Fruit fly (Drosophila melanogaster) whole organism, embryonic: ENCODE measurements around the gene CG14840.

Experiments used
- Awh ChIP-seq: fragments of 200-800 bp; sonication (Bioruptor generic); IDR thresholded peaks from 2 replicates; pipeline ENCODE4, ENCODE4 v1.3.6; 2022; ENCODE audit warnings: missing biosample characterization, missing genetic modification characterization
- CG1233 ChIP-seq: fragments of 200-800 bp; sonication (Bioruptor generic); optimal IDR thresholded peaks from 4 replicates; lab custom pipeline; 2018; ENCODE audit warnings: missing biosample characterization, mild to moderate bottlenecking, missing genetic modification characterization
- CG12769 ChIP-seq: fragments of 200-800 bp; sonication (Bioruptor generic); optimal IDR thresholded peaks from 2 replicates; lab custom pipeline; 2019; ENCODE audit warnings: missing biosample characterization, mild to moderate bottlenecking, missing genetic modification characterization, moderate library complexity
- CG17385 ChIP-seq: fragments of 200-800 bp; sonication (Bioruptor generic); optimal IDR thresholded peaks from 3 replicates; lab custom pipeline; 2018; ENCODE audit warnings: missing biosample characterization, mild to moderate bottlenecking, missing genetic modification characterization
- CG1832 ChIP-seq: fragments of 200-800 bp; sonication (Bioruptor generic); optimal IDR thresholded peaks from 2 replicates; lab custom pipeline; 2017; ENCODE audit warnings: missing biosample characterization, mild to moderate bottlenecking, missing genetic modification characterization, inconsistent platforms
- CG34224 ChIP-seq: fragments of 200-800 bp; sonication (Bioruptor generic); IDR thresholded peaks from 3 replicates; pipeline ENCODE4 v1.3.6; 2022; ENCODE audit warnings: missing biosample characterization, missing genetic modification characterization; ENCODE audit not compliant: partially characterized antibody
- CG6175 ChIP-seq: fragments of 200-800 bp; sonication (Bioruptor generic); IDR thresholded peaks from 3 replicates; pipeline ENCODE4 v1.3.6; 2022; ENCODE audit warnings: missing biosample characterization, missing genetic modification characterization
- CG7745 ChIP-seq: fragments of 200-800 bp; sonication (Bioruptor generic); optimal IDR thresholded peaks from 2 replicates; lab custom pipeline; 2018; ENCODE audit warnings: missing biosample characterization, mild to moderate bottlenecking, missing genetic modification characterization, moderate library complexity
- CG7987 ChIP-seq: fragments of 200-800 bp; sonication (Bioruptor generic); optimal IDR thresholded peaks from 2 replicates; lab custom pipeline; 2018; ENCODE audit warnings: missing biosample characterization, mild to moderate bottlenecking, missing genetic modification characterization, moderate library complexity
- CG8290 ChIP-seq, 3 experiments: fragments of 200-800 bp; sonication (Bioruptor generic); optimal IDR thresholded peaks; 2 replicates each; lab custom pipeline; 2016 to 2019; ENCODE audit warnings: missing biosample characterization in 3 of 3, missing genetic modification characterization in 3 of 3, mild to moderate bottlenecking in 2 of 3, moderate library complexity in 1 of 3
- Deaf1 ChIP-seq: fragments of 200-800 bp; optimal IDR thresholded peaks from 3 replicates; lab custom pipeline; 2019; ENCODE audit warnings: missing biosample characterization, mild to moderate bottlenecking, missing genetic modification characterization, moderate library complexity
- Drgx ChIP-seq: fragments of 200-800 bp; sonication (Bioruptor generic); IDR thresholded peaks from 2 replicates; pipeline ENCODE4 v1.3.6; 2022; ENCODE audit warnings: missing biosample characterization, missing genetic modification characterization
- Jarid2 ChIP-seq: fragments of 200-800 bp; sonication (Bioruptor generic); optimal IDR thresholded peaks from 3 replicates; lab custom pipeline; 2017; ENCODE audit warnings: mild to moderate bottlenecking, missing biosample characterization, missing genetic modification reagents, missing genetic modification characterization
- MESR4 ChIP-seq: fragments of 200-800 bp; sonication (Bioruptor generic); optimal IDR thresholded peaks from 2 replicates; lab custom pipeline; 2018; ENCODE audit warnings: missing biosample characterization, mild to moderate bottlenecking, missing genetic modification characterization, moderate library complexity
- Max ChIP-seq: fragments of 200-800 bp; sonication (Bioruptor generic); optimal IDR thresholded peaks from 2 replicates; lab custom pipeline; 2016; ENCODE audit warnings: missing biosample characterization, mild to moderate bottlenecking, missing genetic modification characterization
- Med ChIP-seq: fragments of 200-800 bp; sonication (Bioruptor generic); peaks from one replicate; lab custom pipeline; 2016; ENCODE audit warnings: missing biosample characterization, missing genetic modification characterization, mild to moderate bottlenecking, inconsistent platforms, moderate library complexity
- Rfx ChIP-seq: fragments of 200-800 bp; sonication (Bioruptor generic); IDR thresholded peaks from 2 replicates; pipeline ENCODE4 v1.3.6; 2022; ENCODE audit warnings: missing biosample characterization, missing genetic modification characterization
- Trl ChIP-seq, 3 experiments: fragments of >200 bp in 2 of 3; fragments of 200-800 bp in 1 of 3; sonication (Bioruptor generic) in 1 of 3; optimal IDR thresholded peaks; 2 replicates in 1 of 3; 3 replicates in 2 of 3; lab custom pipeline; 2016 to 2017; ENCODE audit warnings: missing biosample characterization in 1 of 3, missing genetic modification characterization in 1 of 3
- abd-A ChIP-seq: fragments of 200-800 bp; sonication (Bioruptor generic); optimal IDR thresholded peaks from 3 replicates; lab custom pipeline; 2019; ENCODE audit warnings: missing biosample characterization, mild to moderate bottlenecking, missing genetic modification characterization, moderate library complexity
- cg ChIP-seq: fragments of 200-800 bp; sonication (Bioruptor generic); optimal IDR thresholded peaks from 3 replicates; lab custom pipeline; 2019; ENCODE audit warnings: missing biosample characterization, mild to moderate bottlenecking, missing genetic modification characterization, moderate library complexity
- ci ChIP-seq: fragments of 200-800 bp; sonication (Bioruptor generic); IDR thresholded peaks from 3 replicates; pipeline ENCODE4 v1.3.6; 2022; ENCODE audit warnings: missing biosample characterization, missing genetic modification characterization
- crol ChIP-seq: fragments of 200-800 bp; sonication (Bioruptor generic); IDR thresholded peaks from 2 replicates; pipeline ENCODE4 v1.3.6; 2022; ENCODE audit warnings: missing biosample characterization, missing genetic modification characterization
- gcm ChIP-seq: fragments of 200-800 bp; sonication (Bioruptor generic); optimal IDR thresholded peaks from 2 replicates; lab custom pipeline; 2019; ENCODE audit warnings: missing biosample characterization, mild to moderate bottlenecking, missing genetic modification characterization, moderate library complexity
- grau ChIP-seq: fragments of 200-800 bp; optimal IDR thresholded peaks from 3 replicates; lab custom pipeline; 2019; ENCODE audit warnings: missing biosample characterization, mild to moderate bottlenecking, missing genetic modification characterization, moderate library complexity
- jumu ChIP-seq: fragments of 200-800 bp; sonication (Bioruptor generic); optimal IDR thresholded peaks from 3 replicates; lab custom pipeline; 2016; ENCODE audit warnings: missing biosample characterization, missing genetic modification characterization
- lab ChIP-seq: fragments of 200-800 bp; sonication (Bioruptor generic); optimal IDR thresholded peaks from 3 replicates; lab custom pipeline; 2017; ENCODE audit warnings: missing biosample characterization, missing genetic modification characterization, mild to moderate bottlenecking, moderate library complexity, missing genetic modification reagents
- luna ChIP-seq: fragments of 200-800 bp; sonication (Bioruptor generic); optimal IDR thresholded peaks from 2 replicates; lab custom pipeline; 2016; ENCODE audit warnings: missing biosample characterization, missing genetic modification characterization
- mirr ChIP-seq: fragments of 200-800 bp; sonication (Bioruptor generic); optimal IDR thresholded peaks from 3 replicates; lab custom pipeline; 2018; ENCODE audit warnings: missing biosample characterization, mild to moderate bottlenecking, missing genetic modification characterization
- oc ChIP-seq: fragments of 200-800 bp; sonication (Bioruptor generic); optimal IDR thresholded peaks from 2 replicates; lab custom pipeline; 2018; ENCODE audit warnings: missing biosample characterization, mild to moderate bottlenecking, missing genetic modification characterization, moderate library complexity
- row ChIP-seq: fragments of 200-800 bp; sonication (Bioruptor generic); IDR thresholded peaks from 3 replicates; pipeline ENCODE4 v1.3.6; 2022; ENCODE audit warnings: missing biosample characterization, missing genetic modification characterization
- sd ChIP-seq: fragments of 200-800 bp; sonication (Bioruptor generic); optimal IDR thresholded peaks from 3 replicates; lab custom pipeline; 2018; ENCODE audit warnings: missing biosample characterization, mild to moderate bottlenecking, missing genetic modification characterization, moderate library complexity
- sens ChIP-seq: fragments of 200-800 bp; sonication (Bioruptor generic); peaks from one replicate; lab custom pipeline; 2016; ENCODE audit warnings: missing biosample characterization, missing genetic modification characterization
- slbo ChIP-seq: fragments of 200-800 bp; sonication (Bioruptor generic); IDR thresholded peaks from 2 replicates; pipeline ENCODE4 v1.3.6; 2022; ENCODE audit warnings: missing biosample characterization, missing genetic modification characterization
- vfl ChIP-seq: fragments of 200-800 bp; sonication (Bioruptor generic); optimal IDR thresholded peaks from 2 replicates; lab custom pipeline; 2016; ENCODE audit warnings: missing biosample characterization, missing genetic modification characterization
- vvl ChIP-seq: fragments of 200-800 bp; sonication (Bioruptor generic); IDR thresholded peaks from 2 replicates; pipeline ENCODE4 v1.3.6; 2022; ENCODE audit warnings: missing biosample characterization, missing genetic modification characterization

CG14840 gene

DNA sequence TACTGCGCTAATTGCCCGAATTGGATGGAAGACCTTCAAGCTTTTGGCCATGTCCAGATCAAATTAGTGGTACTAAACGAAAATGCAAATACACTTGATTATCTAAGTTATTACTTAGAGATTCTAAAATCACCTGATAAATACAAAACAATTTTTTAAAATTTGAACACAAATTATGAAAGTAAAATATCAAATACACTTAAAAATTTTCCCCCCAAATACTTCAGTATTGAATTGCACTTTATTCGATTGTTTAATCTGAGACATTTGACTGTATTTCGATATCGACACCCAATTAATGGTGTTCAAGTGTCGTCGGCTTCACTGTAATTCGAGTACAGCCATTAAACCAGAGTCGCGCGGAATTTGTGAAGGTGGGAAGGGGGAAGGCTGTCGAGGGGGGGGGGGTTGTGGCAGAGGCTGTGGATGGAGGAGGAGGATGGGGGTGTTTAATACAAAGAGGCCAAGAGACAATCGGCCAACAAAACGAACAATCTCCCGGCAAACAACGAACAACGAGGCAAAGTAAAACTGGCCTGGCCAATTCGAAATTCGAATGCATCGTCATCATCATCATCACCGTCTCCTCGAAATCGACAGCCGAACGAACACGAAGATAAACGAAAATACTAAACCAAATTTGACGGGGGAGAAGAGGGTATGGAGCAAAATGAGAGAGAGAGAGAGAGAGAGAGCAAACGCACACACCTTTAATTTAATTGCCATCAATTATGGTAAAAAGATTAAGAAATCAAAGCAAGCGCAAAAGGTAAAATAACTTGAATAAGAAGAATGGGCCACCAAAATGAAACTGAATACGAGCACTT lies 21.4 kb upstream of the CG14840 start:
- TF ChIP-seq CG7987 (GFP tag; lab: Kevin White, UChicago) (no peak), CG1233 (GFP tag; lab: Kevin White, UChicago) (no peak), oc (tag; lab: Kevin White, UChicago) (peak; percentile 51), MESR4 (GFP tag; lab: Kevin White, UChicago) (no peak), Rfx (GFP tag; lab: Robert Waterston, UW) (0 out of 2 replicates have a peak, but pooled peaks have one; percentile 6), crol (GFP tag; lab: Robert Waterston, UW) (peak; percentile 90), CG7745 (tag; lab: Kevin White, UChicago) (peak; percentile 24), abd-A (tag; lab: Kevin White, UChicago) (peak; percentile 63), luna (GFP tag; lab: Kevin White, UChicago) (no peak), CG12769 (tag; lab: Kevin White, UChicago) (peak; percentile 33), mirr (GFP tag; lab: Kevin White, UChicago) (peak; percentile 22), Awh (0 out of 2 replicates have a peak, but pooled peaks have one; percentile 43), sd (tag; lab: Kevin White, UChicago) (peak; percentile 85), gcm (GFP tag; lab: Kevin White, UChicago) (no peak), ci (GFP tag; lab: Robert Waterston, UW) (peak; percentile 44; the same call in 1 of the 3 replicates), CG8290 (GFP tag; optimal IDR thresholded peaks at IDR 0.05; lab: Kevin White, UChicago) (no peak), CG8290 (tag; optimal IDR thresholded peaks at IDR 0.05; lab: Kevin White, UChicago) (peak in 1 of 2 experiments; percentile 9), CG17385 (GFP tag; lab: Kevin White, UChicago) (peak; percentile 40), vfl (GFP tag; lab: Kevin White, UChicago) (no peak), vvl (GFP tag; lab: Robert Waterston, UW) (peak; percentile 36), lab (GFP tag; lab: Kevin White, UChicago) (peak; percentile 16), slbo (0 out of 2 replicates have a peak, but pooled peaks have one; percentile 10), Deaf1 (peak; percentile 98), Trl (optimal IDR thresholded peaks at IDR 0.05; lab: Kevin White, UChicago) (peak; percentile 63 to 83), Trl (GFP tag; optimal IDR thresholded peaks at IDR 0.05; lab: Kevin White, UChicago) (no peak), CG6175 (GFP tag; lab: Robert Waterston, UW) (0 out of 3 replicates have a peak, but pooled peaks have one; percentile 22), Jarid2 (GFP tag; lab: Kevin White, UChicago) (no peak), grau (tag; lab: Kevin White, UChicago) (peak; percentile 54), row (peak; percentile 10; the same call in 1 of the 3 replicates), Med (GFP tag; lab: Kevin White, UChicago) (peak; percentile 14), CG1832 (GFP tag; lab: Kevin White, UChicago) (peak; percentile 77), cg (GFP tag; lab: Kevin White, UChicago) (peak; percentile 74), CG34224 (GFP tag; lab: Robert Waterston, UW) (0 out of 3 replicates have a peak, but pooled peaks have one; percentile 12)

DNA sequence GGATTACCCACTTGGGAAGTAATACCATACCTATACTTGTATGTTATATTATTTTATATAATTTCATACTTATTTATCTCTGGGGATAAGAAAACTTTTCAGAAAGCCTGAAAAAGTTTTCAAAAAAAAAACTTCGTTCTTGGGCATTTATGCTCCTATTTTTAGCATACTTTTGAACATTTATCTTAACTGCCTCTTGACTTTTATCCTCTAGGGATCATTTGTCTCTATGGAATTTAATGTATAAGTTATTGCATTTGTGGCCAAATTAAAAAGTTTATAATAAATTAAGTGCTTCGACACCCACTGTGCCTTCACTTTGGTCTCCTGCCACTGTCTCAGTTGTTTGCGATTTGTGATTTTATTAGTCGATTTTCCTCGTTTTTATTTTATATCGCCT lies 19.3 kb upstream of the CG14840 start:
- TF ChIP-seq sens (GFP tag; lab: Kevin White, UChicago), result peak; percentile 33
- no peak for TF ChIP-seq jumu (GFP tag; lab: Kevin White, UChicago)
- no peak for TF ChIP-seq Max (GFP tag; lab: Kevin White, UChicago)
- peak; percentile 50 for TF ChIP-seq Drgx (GFP tag; lab: Robert Waterston, UW)
